Fruit fly (Drosophila melanogaster): Measurements from ENCODE around the gene CG8679.
A peak's percentile ranks its signal among the peaks of the same experiment; 100 is the strongest.

The CG8679 gene

dm6 chr2L:21250519-21251336 is 32.4 kb upstream of the CG8679 start (continued):
- TF ChIP-seq CG9705 (GFP tag; optimal IDR thresholded peaks at IDR 0.05), result no peak

- TF ChIP-seq sv (GFP tag; optimal IDR thresholded peaks at IDR 0.05), result no peak
- peak; percentile 57 for TF ChIP-seq Dif (GFP tag; optimal IDR thresholded peaks at IDR 0.05; ENCODE audit: partially characterized antibody)
- no peak for TF ChIP-seq Mio (GFP tag; optimal IDR thresholded peaks at IDR 0.05)
- no peak for TF ChIP-seq h (GFP tag; optimal IDR thresholded peaks at IDR 0.05)
- TF ChIP-seq Vsx2 (GFP tag; optimal IDR thresholded peaks at IDR 0.05; ENCODE audit: partially characterized antibody), result peak; percentile 39
Measured at dm6 chr2L:21248877-21249276, 30.5 kb upstream of the CG8679 start.

dm6 chr2L:21247967-21248366 is 29.6 kb upstream of the CG8679 start:
- no peak for TF ChIP-seq Myc (optimal IDR thresholded peaks at IDR 0.05)
- no peak for TF ChIP-seq lola (GFP tag; optimal IDR thresholded peaks at IDR 0.05)
- no peak for TF ChIP-seq Rel (GFP tag; optimal IDR thresholded peaks at IDR 0.05)
- TF ChIP-seq Rel (tag; optimal IDR thresholded peaks at IDR 0.05), result no peak
- TF ChIP-seq Dfd (GFP tag; optimal IDR thresholded peaks at IDR 0.05), result no peak
- TF ChIP-seq sv (GFP tag; optimal IDR thresholded peaks at IDR 0.05), result no peak
- TF ChIP-seq Hnf4 (GFP tag; optimal IDR thresholded peaks at IDR 0.05), result no peak
- no peak for TF ChIP-seq CG32264 (GFP tag; optimal IDR thresholded peaks at IDR 0.05)
- no peak for TF ChIP-seq jim (GFP tag; optimal IDR thresholded peaks at IDR 0.05)
- no peak for TF ChIP-seq fru (GFP tag; optimal IDR thresholded peaks at IDR 0.05)
- TF ChIP-seq usp (GFP tag; optimal IDR thresholded peaks at IDR 0.05), result no peak
- no peak for TF ChIP-seq pan (optimal IDR thresholded peaks at IDR 0.05)
- TF ChIP-seq psq (GFP tag; optimal IDR thresholded peaks at IDR 0.05), result no peak
- no peak for TF ChIP-seq brk (GFP tag; optimal IDR thresholded peaks at IDR 0.05)
- TF ChIP-seq Dif (GFP tag; optimal IDR thresholded peaks at IDR 0.05; ENCODE audit: partially characterized antibody), result no peak
- TF ChIP-seq dl (GFP tag; optimal IDR thresholded peaks at IDR 0.05; ENCODE audit: insufficient read depth in 1 of 2, partially characterized antibody in 2 of 2), result no peak
- TF ChIP-seq ey (GFP tag; optimal IDR thresholded peaks at IDR 0.05), result no peak
- TF ChIP-seq OdsH (GFP tag; optimal IDR thresholded peaks at IDR 0.05), result no peak
- TF ChIP-seq Jra (GFP tag; optimal IDR thresholded peaks at IDR 0.05), result no peak

- TF ChIP-seq Vsx2 (GFP tag; optimal IDR thresholded peaks at IDR 0.05; ENCODE audit: partially characterized antibody) (peak; percentile 2), Hr83 (GFP tag; optimal IDR thresholded peaks at IDR 0.05; ENCODE audit: poor library complexity, severe bottlenecking) (no peak), Rel (GFP tag; optimal IDR thresholded peaks at IDR 0.05) (no peak), Rel (tag; optimal IDR thresholded peaks at IDR 0.05) (no peak)
Measured at dm6 chr2L:21246687-21247086, 28.3 kb upstream of the CG8679 start.

dm6 chr2L:21245093-21245736 is 26.9 kb upstream of the CG8679 start:
- TF ChIP-seq Rel (GFP tag; optimal IDR thresholded peaks at IDR 0.05) (no peak), Rel (tag; optimal IDR thresholded peaks at IDR 0.05) (no peak), dsf (GFP tag; optimal IDR thresholded peaks at IDR 0.05; ENCODE audit: borderline replicate concordance) (no peak), Hnf4 (GFP tag; optimal IDR thresholded peaks at IDR 0.05) (peak; percentile 18), rgr (GFP tag; optimal IDR thresholded peaks at IDR 0.05) (peak; percentile 5), brk (GFP tag; optimal IDR thresholded peaks at IDR 0.05) (no peak)

dm6 chr2L:21243964-21244466 is 25.7 kb upstream of the CG8679 start:
- TF ChIP-seq rgr (GFP tag; optimal IDR thresholded peaks at IDR 0.05), result peak; percentile 4
- TF ChIP-seq GATAd (GFP tag; optimal IDR thresholded peaks at IDR 0.05), result no peak
- peak; percentile 43 for TF ChIP-seq Hr83 (GFP tag; optimal IDR thresholded peaks at IDR 0.05; ENCODE audit: poor library complexity, severe bottlenecking)
- no peak for TF ChIP-seq ey (GFP tag; optimal IDR thresholded peaks at IDR 0.05)
- TF ChIP-seq fru (GFP tag; optimal IDR thresholded peaks at IDR 0.05), result peak; percentile 49
- no peak for TF ChIP-seq Mio (GFP tag; optimal IDR thresholded peaks at IDR 0.05)
- TF ChIP-seq jim (GFP tag; optimal IDR thresholded peaks at IDR 0.05), result no peak
- no peak for TF ChIP-seq Sp1 (GFP tag; optimal IDR thresholded peaks at IDR 0.05)
- no peak for TF ChIP-seq foxo (GFP tag; optimal IDR thresholded peaks at IDR 0.05)
- no peak for TF ChIP-seq sv (GFP tag; optimal IDR thresholded peaks at IDR 0.05)
- TF ChIP-seq psq (GFP tag; optimal IDR thresholded peaks at IDR 0.05), result peak; percentile 96
- TF ChIP-seq brk (GFP tag; optimal IDR thresholded peaks at IDR 0.05), result peak; percentile 70
- TF ChIP-seq usp (GFP tag; optimal IDR thresholded peaks at IDR 0.05), result no peak
- TF ChIP-seq dsf (GFP tag; optimal IDR thresholded peaks at IDR 0.05; ENCODE audit: borderline replicate concordance), result no peak
- TF ChIP-seq CG32264 (GFP tag; optimal IDR thresholded peaks at IDR 0.05), result no peak
- no peak for TF ChIP-seq Rel (GFP tag; optimal IDR thresholded peaks at IDR 0.05)
- TF ChIP-seq Rel (tag; optimal IDR thresholded peaks at IDR 0.05), result peak; percentile 71
- no peak for TF ChIP-seq dmrt93B (GFP tag; optimal IDR thresholded peaks at IDR 0.05)
- TF ChIP-seq N (GFP tag; optimal IDR thresholded peaks at IDR 0.05), result no peak
- TF ChIP-seq Myc (optimal IDR thresholded peaks at IDR 0.05), result no peak
- no peak for TF ChIP-seq Vsx2 (GFP tag; optimal IDR thresholded peaks at IDR 0.05; ENCODE audit: partially characterized antibody)
- no peak for TF ChIP-seq br (GFP tag; optimal IDR thresholded peaks at IDR 0.05)
- no peak for TF ChIP-seq lola (GFP tag; optimal IDR thresholded peaks at IDR 0.05)
- no peak for TF ChIP-seq CrebA (GFP tag; optimal IDR thresholded peaks at IDR 0.05; ENCODE audit: borderline replicate concordance)
- TF ChIP-seq Jra (GFP tag; optimal IDR thresholded peaks at IDR 0.05), result no peak
- TF ChIP-seq HLH106 (tag; optimal IDR thresholded peaks at IDR 0.05), result no peak

Data from whole organism, wandering third instar larva.